Worm (Caenorhabditis elegans) whole organism, L4 larva: ENCODE data around the gene K10D2.5.

ENCODE experiments used
- F37D6.2 ChIP-seq: sonication (generic microtip); optimal IDR thresholded peaks from 2 replicates; lab custom pipeline; 2016; ENCODE audit warnings: mild to moderate bottlenecking, missing genetic modification characterization, missing compliant biosample characterization
- R02D3.7 ChIP-seq: fragments of 150-350 bp; sonication (generic microtip); optimal IDR thresholded peaks from 3 replicates; lab custom pipeline; 2014; ENCODE audit warnings: missing biosample characterization, missing genetic modification characterization
- ZK546.5 ChIP-seq, 2 experiments: sonication (generic microtip); optimal IDR thresholded peaks; 2 replicates each; lab custom pipeline; 2017; ENCODE audit warnings: missing biosample characterization in 2 of 2, missing genetic modification characterization in 2 of 2
- aha-1 ChIP-seq: fragments of 150-350 bp; peaks from one replicate; lab custom pipeline; 2014; ENCODE audit warnings: missing biosample characterization, missing genetic modification characterization
- ceh-20 ChIP-seq: fragments of 200-800 bp; sonication (Bioruptor generic); IDR thresholded peaks from 2 replicates; pipeline ENCODE4 v1.3.6; 2022; ENCODE audit warnings: missing genetic modification reagents, missing genetic modification characterization, missing compliant biosample characterization
- ceh-28 ChIP-seq: fragments of 150-350 bp; optimal IDR thresholded peaks from 2 replicates; lab custom pipeline; 2014; ENCODE audit warnings: missing biosample characterization, missing genetic modification reagents, missing genetic modification characterization
- ceh-44 ChIP-seq: fragments of 200-800 bp; sonication (Bioruptor generic); IDR thresholded peaks from 2 replicates; pipeline ENCODE4 v1.3.6; 2022; ENCODE audit warnings: missing genetic modification reagents, missing genetic modification characterization, missing compliant biosample characterization
- ces-1 ChIP-seq: fragments of 150-350 bp; sonication (generic microtip); optimal IDR thresholded peaks from 4 replicates; lab custom pipeline; 2014; ENCODE audit warnings: missing biosample characterization, missing genetic modification reagents, missing genetic modification characterization
- daf-12 ChIP-seq: fragments of 150-350 bp; optimal IDR thresholded peaks from 2 replicates; lab custom pipeline; 2014; ENCODE audit warnings: missing biosample characterization, missing genetic modification reagents, missing genetic modification characterization
- daf-16 ChIP-seq, 3 experiments: sonication (generic microtip); optimal IDR thresholded peaks; 2 replicates each; lab custom pipeline; 2016 to 2017; ENCODE audit warnings: missing genetic modification characterization in 3 of 3, missing genetic modification reagents in 3 of 3, mild to moderate bottlenecking in 2 of 3, missing compliant biosample characterization in 2 of 3, missing biosample characterization in 1 of 3, moderate library complexity in 1 of 3
- daf-19 ChIP-seq: fragments of 200-800 bp; sonication (Bioruptor generic); conservative IDR thresholded peaks from 2 replicates; pipeline ENCODE4 v1.3.6; 2022; ENCODE audit warnings: missing genetic modification characterization, missing compliant biosample characterization
- dmd-6 ChIP-seq: fragments of 200-800 bp; sonication (Bioruptor generic); IDR thresholded peaks from 2 replicates; pipeline ENCODE4 v1.3.6; 2022; ENCODE audit warnings: missing genetic modification reagents, missing genetic modification characterization, missing compliant biosample characterization
- dmd-8 ChIP-seq: fragments of 200-800 bp; sonication (Bioruptor generic); IDR thresholded peaks from 2 replicates; pipeline ENCODE4 v1.3.6; 2022; ENCODE audit warnings: missing genetic modification characterization, missing compliant biosample characterization
- gei-8 ChIP-seq: fragments of 200-800 bp; sonication (Bioruptor generic); optimal IDR thresholded peaks from 2 replicates; lab custom pipeline; 2018; ENCODE audit warnings: mild to moderate bottlenecking, missing genetic modification characterization, missing compliant biosample characterization
- hlh-11 ChIP-seq: fragments of 200-800 bp; sonication (Bioruptor generic); optimal IDR thresholded peaks from 2 replicates; lab custom pipeline; 2018; ENCODE audit warnings: mild to moderate bottlenecking, missing genetic modification characterization, missing compliant biosample characterization
- hlh-30 ChIP-seq: sonication (generic microtip); optimal IDR thresholded peaks from 2 replicates; lab custom pipeline; 2017; ENCODE audit warnings: antibody characterized with exemption, mild to moderate bottlenecking, missing genetic modification characterization, missing compliant biosample characterization; ENCODE audit not compliant: insufficient read depth
- lim-7 ChIP-seq: fragments of 200-800 bp; sonication (Bioruptor generic); IDR thresholded peaks from 2 replicates; pipeline ENCODE4 v1.3.6; 2022; ENCODE audit warnings: missing genetic modification characterization, missing compliant biosample characterization
- lin-13 ChIP-seq: fragments of 150-350 bp; optimal IDR thresholded peaks from 2 replicates; lab custom pipeline; 2014; ENCODE audit warnings: missing biosample characterization, missing genetic modification reagents, missing genetic modification characterization
- lin-38 ChIP-seq: fragments of 200-800 bp; sonication (Bioruptor generic); IDR thresholded peaks from 2 replicates; pipeline ENCODE4 v1.3.6; 2022; ENCODE audit warnings: missing genetic modification reagents, missing genetic modification characterization, missing compliant biosample characterization
- lir-3 ChIP-seq: sonication (generic microtip); optimal IDR thresholded peaks from 2 replicates; lab custom pipeline; 2016; ENCODE audit warnings: mild to moderate bottlenecking, missing genetic modification characterization, missing compliant biosample characterization
- lsy-2 ChIP-seq, 2 experiments: fragments of 150-350 bp in 1 of 2; sonication (generic microtip) in 1 of 2; optimal IDR thresholded peaks; 2 replicates each; lab custom pipeline; 2014 to 2017; ENCODE audit warnings: missing biosample characterization in 2 of 2, missing genetic modification characterization in 2 of 2
- mes-2 ChIP-seq: sonication (generic microtip); optimal IDR thresholded peaks from 2 replicates; lab custom pipeline; 2016; ENCODE audit warnings: missing genotype, mild to moderate bottlenecking, missing genetic modification characterization, missing compliant biosample characterization; ENCODE audit not compliant: poor library complexity, severe bottlenecking
- mxl-2 ChIP-seq: fragments of 200-800 bp; sonication (Bioruptor generic); conservative IDR thresholded peaks from 2 replicates; pipeline ENCODE4 v1.3.6; 2022; ENCODE audit warnings: missing genetic modification reagents, missing genetic modification characterization, missing compliant biosample characterization
- mxl-3 ChIP-seq: fragments of 200-800 bp; sonication (Bioruptor generic); optimal IDR thresholded peaks from 2 replicates; lab custom pipeline; 2018; ENCODE audit warnings: mild to moderate bottlenecking, missing genetic modification characterization, missing compliant biosample characterization
- nhr-102 ChIP-seq: sonication (generic microtip); optimal IDR thresholded peaks from 2 replicates; lab custom pipeline; 2016; ENCODE audit warnings: mild to moderate bottlenecking, missing genetic modification characterization, moderate library complexity, missing compliant biosample characterization
- nhr-111 ChIP-seq: fragments of 200-800 bp; sonication (Bioruptor generic); optimal IDR thresholded peaks from 2 replicates; lab custom pipeline; 2018; ENCODE audit warnings: mild to moderate bottlenecking, missing genetic modification characterization, missing compliant biosample characterization
- nhr-237 ChIP-seq: sonication (generic microtip); optimal IDR thresholded peaks from 2 replicates; lab custom pipeline; 2017; ENCODE audit warnings: missing biosample characterization, missing genetic modification characterization
- nhr-28 ChIP-seq: fragments of 150-350 bp; optimal IDR thresholded peaks from 2 replicates; lab custom pipeline; 2014; ENCODE audit warnings: missing biosample characterization, missing genetic modification characterization
- nhr-42 ChIP-seq: fragments of 200-800 bp; sonication (Bioruptor generic); IDR thresholded peaks from 2 replicates; pipeline ENCODE4 v1.3.6; 2022; ENCODE audit warnings: missing genetic modification characterization, missing compliant biosample characterization
- nhr-77 ChIP-seq: fragments of 150-350 bp; optimal IDR thresholded peaks from 2 replicates; lab custom pipeline; 2014; ENCODE audit warnings: missing biosample characterization, missing genetic modification characterization
- pha-4 ChIP-seq, 2 experiments: fragments of 150-350 bp in 1 of 2; fragments of 200-800 bp in 1 of 2; sonication (Bioruptor generic) in 1 of 2; IDR thresholded peaks in 1 of 2; optimal IDR thresholded peaks in 1 of 2; 2 replicates each; pipeline versions ENCODE4 v1.3.6 to Lab custom; 2014 to 2022; ENCODE audit warnings: missing genetic modification characterization in 2 of 2, missing genetic modification reagents in 2 of 2, missing biosample characterization in 1 of 2, missing compliant biosample characterization in 1 of 2
- php-3 ChIP-seq: fragments of 200-800 bp; sonication (Bioruptor generic); IDR thresholded peaks from 2 replicates; pipeline ENCODE4 v1.3.6; 2022; ENCODE audit warnings: missing genetic modification reagents, missing genetic modification characterization, missing compliant biosample characterization
- pqm-1 ChIP-seq: sonication (generic microtip); optimal IDR thresholded peaks from 2 replicates; lab custom pipeline; 2017; ENCODE audit warnings: missing biosample characterization, missing genetic modification characterization
- saeg-2 ChIP-seq: fragments of 200-800 bp; sonication (Bioruptor generic); IDR thresholded peaks from 2 replicates; pipeline ENCODE4 v1.3.6; 2022; ENCODE audit warnings: missing genetic modification reagents, missing genetic modification characterization, missing compliant biosample characterization
- snpc-4 ChIP-seq: fragments of 150-350 bp; optimal IDR thresholded peaks from 2 replicates; lab custom pipeline; 2014; ENCODE audit warnings: missing biosample characterization, missing genetic modification characterization
- unc-62 ChIP-seq, 3 experiments: fragments of 150-350 bp in 1 of 3; sonication (generic microtip); optimal IDR thresholded peaks in 2 of 3; peaks in 1 of 3; 1 replicate in 1 of 3; 2 replicates in 2 of 3; lab custom pipeline; 2014 to 2017; ENCODE audit warnings: missing biosample characterization in 3 of 3, missing genetic modification characterization in 3 of 3, missing genetic modification reagents in 3 of 3, missing genotype in 1 of 3
- ztf-11 ChIP-seq: fragments of 150-350 bp; optimal IDR thresholded peaks from 2 replicates; lab custom pipeline; 2014; ENCODE audit warnings: missing biosample characterization, missing genetic modification characterization

The K10D2.5 gene

DNA sequence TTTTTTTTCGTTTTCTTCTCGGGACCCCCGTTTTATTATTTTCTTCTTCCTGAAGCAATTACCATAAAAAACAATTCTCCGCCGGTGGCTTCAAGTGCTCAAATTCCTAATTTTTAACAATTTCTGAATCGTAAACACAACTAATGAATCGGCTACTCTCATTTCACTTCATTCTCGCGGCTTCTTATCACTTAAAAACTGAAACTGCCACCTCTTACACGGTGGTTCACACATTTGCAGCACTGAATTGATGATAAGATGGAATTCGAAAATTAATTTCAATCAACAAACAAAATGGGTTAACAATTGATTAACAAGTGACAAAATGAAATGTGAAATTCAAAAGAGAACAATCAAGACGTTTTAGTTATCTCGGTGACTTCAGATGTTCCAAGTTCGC is 35.4 kb upstream of the K10D2.5 start (continued):
- TF ChIP-seq daf-16 (GFP tag; optimal IDR thresholded peaks at IDR 0.05; lab: Kevin White, UChicago): no peak
- TF ChIP-seq daf-16 (tag; optimal IDR thresholded peaks at IDR 0.05; lab: Kevin White, UChicago): peak; percentile 65
- no peak for TF ChIP-seq pha-4 (GFP tag; IDR thresholded peaks at IDR 0.05; lab: Robert Waterston, UW)
- TF ChIP-seq pha-4 (tag; optimal IDR thresholded peaks at IDR 0.05; lab: Kevin White, UChicago): no peak
- no peak for TF ChIP-seq saeg-2 (GFP tag; lab: Robert Waterston, UW)
- TF ChIP-seq ztf-11: no peak
- TF ChIP-seq hlh-11: peak; percentile 38
- TF ChIP-seq pqm-1: peak; percentile 93
- peak in 1 of 2 experiments; percentile 10 for TF ChIP-seq lsy-2 (tag; optimal IDR thresholded peaks at IDR 0.05; lab: Kevin White, UChicago)
- TF ChIP-seq, all 104 proteins: peak for 7

DNA sequence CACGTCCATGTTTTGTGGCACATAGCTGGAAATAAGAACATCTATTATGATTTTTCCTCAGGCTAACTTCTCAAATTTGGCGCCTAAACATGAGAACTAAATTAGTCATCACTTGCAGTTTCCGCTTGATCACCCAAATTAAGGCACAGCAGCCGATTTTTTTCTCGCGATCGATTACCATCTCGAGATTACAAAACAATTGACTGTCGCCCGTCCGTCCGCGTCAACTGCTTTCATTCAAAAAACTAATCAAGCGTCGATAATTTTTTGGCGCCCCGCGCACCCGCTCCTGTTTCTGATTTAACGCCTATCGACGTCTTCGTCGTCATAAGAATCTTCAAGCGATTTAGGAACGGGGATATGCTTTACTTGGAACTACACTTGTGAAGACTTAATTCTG is 34.8 kb upstream of the K10D2.5 start:
- TF ChIP-seq aha-1 (tag; lab: Kevin White, UChicago) (peak; percentile 89), lir-3 (tag; lab: Kevin White, UChicago) (no peak)

DNA sequence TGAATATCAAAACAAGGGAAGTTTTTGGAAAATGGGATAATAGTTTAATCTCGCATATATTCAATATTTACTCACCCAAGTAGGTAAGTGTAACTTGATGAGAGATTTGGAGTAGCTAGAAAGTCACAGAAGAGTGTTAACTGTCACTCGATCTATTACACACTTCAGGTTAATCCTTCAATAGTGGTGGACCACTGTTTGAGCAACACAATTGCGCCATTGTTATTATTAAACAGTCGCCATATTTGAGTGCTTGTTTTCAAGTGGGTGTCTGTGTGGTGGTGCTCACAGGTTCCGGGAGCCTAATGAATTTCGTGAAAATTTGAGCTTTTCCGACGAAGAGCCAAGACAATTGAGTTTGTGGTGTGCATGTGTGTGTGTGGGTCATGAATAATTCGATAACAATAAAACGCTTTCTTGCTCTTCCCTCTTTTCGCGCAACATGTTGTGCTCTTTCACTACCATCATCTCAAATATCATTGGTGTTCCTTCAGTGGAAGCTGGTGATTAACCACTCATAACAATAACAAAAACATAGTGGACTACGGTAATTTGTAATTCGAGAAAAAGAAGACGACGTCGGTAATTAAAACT is 33.5 kb upstream of the K10D2.5 start:
- peak; percentile 16 for TF ChIP-seq aha-1 (tag; lab: Kevin White, UChicago)
- no peak for TF ChIP-seq nhr-111 (GFP tag; lab: Kevin White, UChicago)

- TF ChIP-seq lin-38 (GFP tag; lab: Robert Waterston, UW) (no peak), nhr-237 (tag; lab: Kevin White, UChicago) (no peak), F37D6.2 (tag; lab: Kevin White, UChicago) (no peak), ceh-44 (GFP tag; lab: Robert Waterston, UW) (no peak), nhr-77 (no peak), R02D3.7 (tag; lab: Kevin White, UChicago) (no peak), snpc-4 (tag; lab: Kevin White, UChicago) (no peak), ZK546.5 (tag; optimal IDR thresholded peaks at IDR 0.05; lab: Kevin White, UChicago) (no peak), ceh-28 (tag; lab: Kevin White, UChicago) (no peak), ces-1 (GFP tag; lab: Kevin White, UChicago) (no peak), lin-13 (GFP tag; lab: Kevin White, UChicago) (no peak), lim-7 (GFP tag; lab: Robert Waterston, UW) (no peak), daf-19 (GFP tag; lab: Robert Waterston, UW) (no peak), dmd-8 (GFP tag; lab: Robert Waterston, UW) (no peak), ceh-20 (no peak), mxl-2 (GFP tag; lab: Robert Waterston, UW) (no peak), nhr-42 (GFP tag; lab: Robert Waterston, UW) (no peak), gei-8 (GFP tag; lab: Kevin White, UChicago) (no peak)
These were observed 32.8 kb upstream of the K10D2.5 start for ce11 chrIII:5139768-5140167.

ce11 chrIII:5140559-5140958 is 32.0 kb upstream of the K10D2.5 start:
- TF ChIP-seq php-3 (no peak), nhr-28 (peak; percentile 30), dmd-6 (peak; percentile 34; the same call in 1 of the 2 replicates), daf-12 (tag; lab: Kevin White, UChicago) (no peak), hlh-30 (tag; lab: Kevin White, UChicago) (peak; percentile 25), hlh-11 (peak; percentile 65), mxl-3 (GFP tag; lab: Kevin White, UChicago) (peak; percentile 58), aha-1 (tag; lab: Kevin White, UChicago) (peak; percentile 89), lsy-2 (tag; optimal IDR thresholded peaks at IDR 0.05; lab: Kevin White, UChicago) (peak in 1 of 2 experiments; percentile 52), unc-62 (GFP tag; optimal IDR thresholded peaks at IDR 0.05 in 1 of 2; lab: Kevin White, UChicago) (peak in 1 of 2 experiments; percentile 5), unc-62 (tag; optimal IDR thresholded peaks at IDR 0.05; lab: Kevin White, UChicago) (no peak), daf-16 (GFP tag; optimal IDR thresholded peaks at IDR 0.05; lab: Kevin White, UChicago) (peak in 1 of 2 experiments; percentile 80), daf-16 (tag; optimal IDR thresholded peaks at IDR 0.05; lab: Kevin White, UChicago) (peak; percentile 70), mes-2 (tag; lab: Kevin White, UChicago) (peak; percentile 15), nhr-102 (tag; lab: Kevin White, UChicago) (no peak)
